Worm (Caenorhabditis elegans): ENCODE data around the gene F46G10.1.

F46G10.1 gene

DNA sequence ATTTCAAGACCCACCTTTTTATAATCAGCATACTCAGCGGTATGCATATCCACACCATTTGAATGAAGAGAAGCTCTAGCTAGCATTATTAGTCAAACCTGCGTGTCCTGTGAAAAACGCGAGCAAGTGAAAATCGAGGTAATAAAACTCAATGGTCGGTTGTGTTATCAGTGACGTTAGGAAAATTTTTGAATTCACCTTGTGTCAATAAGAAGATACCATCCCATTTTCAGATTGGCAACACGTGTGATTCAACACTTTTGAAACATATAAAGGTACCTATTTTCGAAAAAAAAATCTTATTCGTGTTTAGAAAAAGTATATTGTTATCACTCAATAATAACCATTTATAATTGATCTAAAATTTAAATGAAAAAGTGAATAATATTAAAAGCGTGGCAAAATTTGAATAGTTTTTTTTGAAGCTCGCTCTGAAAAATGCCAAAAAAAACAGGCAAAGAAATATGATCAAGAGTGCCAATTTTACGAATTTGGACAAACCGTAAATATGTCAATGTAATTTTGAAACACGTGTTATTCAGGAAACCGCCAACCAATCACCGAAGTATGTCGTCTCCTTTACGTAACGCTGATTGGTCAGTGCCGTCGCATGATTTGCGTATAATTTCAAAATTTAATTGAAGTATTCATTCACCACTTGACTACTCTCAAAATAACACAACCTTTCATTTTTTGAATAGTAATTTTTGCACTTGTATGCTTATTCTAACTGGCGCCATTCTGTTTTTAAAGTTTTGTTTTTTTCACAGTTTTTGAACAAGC, at the start of gene F46G10.1:
TSS of gene F46G10.1 (minus strand) at position 115 of the 783 bp plus-strand sequence.
- TF ChIP-seq nfya-1 (tag; optimal IDR thresholded peaks at IDR 0.05) (peak; percentile 30), ceh-34 (tag; optimal IDR thresholded peaks at IDR 0.05) (no peak)

- TF ChIP-seq ref-2 (tag; optimal IDR thresholded peaks at IDR 0.05) (no peak), ceh-6 (GFP tag; optimal IDR thresholded peaks at IDR 0.05) (no peak), hlh-30 (tag; optimal IDR thresholded peaks at IDR 0.05; ENCODE audit: insufficient read depth) (no peak), ceh-30 (tag; optimal IDR thresholded peaks at IDR 0.05) (no peak), hlh-8 (tag; optimal IDR thresholded peaks at IDR 0.05) (no peak), ama-1 (optimal IDR thresholded peaks at IDR 0.05) (no peak), hlh-13 (GFP tag; optimal IDR thresholded peaks at IDR 0.05) (no peak), elt-2 (tag; optimal IDR thresholded peaks at IDR 0.05) (peak; percentile 43)
Measured at ce11 chrX:13360632-13361031, 49.1 kb upstream of the F46G10.1 start.

DNA sequence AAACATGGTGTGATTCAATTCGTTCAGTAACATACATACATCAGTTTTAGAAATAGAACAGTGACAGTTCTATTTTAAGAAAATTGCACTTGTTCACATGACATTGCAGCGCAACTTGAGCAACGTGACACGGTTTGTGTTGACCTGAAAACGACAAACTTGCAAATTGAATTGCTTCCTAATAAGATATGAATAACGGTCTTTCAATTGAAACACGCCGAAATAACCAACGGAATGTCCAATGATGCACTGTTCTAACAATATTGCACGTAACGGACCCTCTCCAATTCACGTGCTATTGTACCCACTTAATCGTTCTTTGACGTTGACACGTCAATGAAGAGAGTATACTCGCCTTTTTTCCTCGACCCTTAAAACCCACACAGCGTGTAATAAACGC, 48.2 kb upstream of the F46G10.1 start:
- TF ChIP-seq T23F11.4 (GFP tag; optimal IDR thresholded peaks at IDR 0.05) (no peak), pha-4 (tag; optimal IDR thresholded peaks at IDR 0.05) (no peak), ztf-16 (tag; optimal IDR thresholded peaks at IDR 0.05) (no peak), unc-86 (tag; optimal IDR thresholded peaks at IDR 0.05) (no peak), fkh-6 (tag; optimal IDR thresholded peaks at IDR 0.05) (no peak), hlh-13 (GFP tag; optimal IDR thresholded peaks at IDR 0.05) (no peak), eyg-1 (tag; optimal IDR thresholded peaks at IDR 0.05) (no peak), hlh-6 (tag; optimal IDR thresholded peaks at IDR 0.05) (no peak), tbx-7 (tag; optimal IDR thresholded peaks at IDR 0.05) (no peak), pat-9 (tag; optimal IDR thresholded peaks at IDR 0.05) (no peak), fkh-10 (GFP tag; optimal IDR thresholded peaks at IDR 0.05) (no peak), Y22D7AL.16 (tag; optimal IDR thresholded peaks at IDR 0.05) (no peak), sdc-2 (tag; optimal IDR thresholded peaks at IDR 0.05) (no peak)

DNA sequence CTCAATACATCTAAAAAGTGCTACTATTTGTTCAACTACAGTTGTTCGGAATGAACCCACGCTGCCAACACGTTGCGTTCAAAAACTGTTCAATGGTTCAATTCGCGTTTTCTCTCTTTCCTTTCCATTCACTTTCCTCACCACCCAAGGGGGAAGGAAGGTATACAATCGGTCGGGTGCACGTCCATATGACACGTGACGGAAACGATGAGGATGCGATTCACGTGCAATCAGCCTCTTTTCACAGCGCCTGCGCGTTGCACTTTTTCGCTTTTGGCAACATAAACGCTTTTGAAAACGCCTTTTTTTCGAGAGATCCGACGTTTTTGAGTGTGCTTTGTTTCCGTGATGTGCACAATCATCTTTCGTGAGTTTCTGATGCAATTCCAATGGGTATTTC, 47.0 kb upstream of the F46G10.1 start:
- TF ChIP-seq pqm-1 (tag; optimal IDR thresholded peaks at IDR 0.05), result no peak
- no peak for TF ChIP-seq ref-2 (tag; optimal IDR thresholded peaks at IDR 0.05)
- no peak for TF ChIP-seq fax-1 (tag; optimal IDR thresholded peaks at IDR 0.05)
- TF ChIP-seq tbx-2 (tag; optimal IDR thresholded peaks at IDR 0.05), result peak; percentile 22
- no peak for TF ChIP-seq zip-5 (tag; optimal IDR thresholded peaks at IDR 0.05)
- TF ChIP-seq nfya-1 (tag; optimal IDR thresholded peaks at IDR 0.05), result no peak
- TF ChIP-seq hlh-30 (tag; optimal IDR thresholded peaks at IDR 0.05; ENCODE audit: insufficient read depth), result peak; percentile 93
- TF ChIP-seq pha-2 (tag; optimal IDR thresholded peaks at IDR 0.05), result no peak
- no peak for TF ChIP-seq dve-1 (tag; optimal IDR thresholded peaks at IDR 0.05)
- no peak for TF ChIP-seq C08G9.2 (tag; optimal IDR thresholded peaks at IDR 0.05)
- peak; percentile 2 for TF ChIP-seq ceh-31 (tag; optimal IDR thresholded peaks at IDR 0.05)
- no peak for TF ChIP-seq T23F11.4 (GFP tag; optimal IDR thresholded peaks at IDR 0.05)
- no peak for TF ChIP-seq pros-1 (tag; optimal IDR thresholded peaks at IDR 0.05)
- no peak for TF ChIP-seq sdc-2 (tag; optimal IDR thresholded peaks at IDR 0.05)
- no peak for TF ChIP-seq fkh-10 (GFP tag; optimal IDR thresholded peaks at IDR 0.05)
- TF ChIP-seq unc-3 (GFP tag; conservative IDR thresholded peaks at IDR 0.05), result no peak
- TF ChIP-seq unc-3 (tag; optimal IDR thresholded peaks at IDR 0.05), result no peak
- no peak for TF ChIP-seq lim-6 (tag; optimal IDR thresholded peaks at IDR 0.05)
- TF ChIP-seq madf-2 (tag; optimal IDR thresholded peaks at IDR 0.05), result no peak
- TF ChIP-seq ceh-18 (tag; optimal IDR thresholded peaks at IDR 0.05), result peak; percentile 59
- no peak for TF ChIP-seq gmeb-2 (tag; optimal IDR thresholded peaks at IDR 0.05)
- TF ChIP-seq ama-1 (optimal IDR thresholded peaks at IDR 0.05), result no peak
- TF ChIP-seq pat-9 (tag; optimal IDR thresholded peaks at IDR 0.05), result no peak
- no peak for TF ChIP-seq ceh-24 (tag; optimal IDR thresholded peaks at IDR 0.05)
- no peak for TF ChIP-seq ahr-1 (tag; optimal IDR thresholded peaks at IDR 0.05)
- no peak for TF ChIP-seq pag-3 (tag; optimal IDR thresholded peaks at IDR 0.05; ENCODE audit: borderline replicate concordance)
- TF ChIP-seq nhr-11 (tag; optimal IDR thresholded peaks at IDR 0.05), result no peak
- no peak for TF ChIP-seq ceh-48 (tag; optimal IDR thresholded peaks at IDR 0.05)
- TF ChIP-seq K02D7.2 (tag; optimal IDR thresholded peaks at IDR 0.05), result no peak
- TF ChIP-seq fkh-6 (tag; optimal IDR thresholded peaks at IDR 0.05), result no peak
- no peak for TF ChIP-seq pha-4 (tag; optimal IDR thresholded peaks at IDR 0.05)
- TF ChIP-seq ets-4 (tag; optimal IDR thresholded peaks at IDR 0.05), result no peak
- TF ChIP-seq ceh-22 (tag; optimal IDR thresholded peaks at IDR 0.05), result no peak
